Fruit fly (Drosophila melanogaster): Measurements from ENCODE around the gene SP1029.
A peak's percentile ranks its signal among the peaks of the same experiment; 100 is the strongest.

The SP1029 gene

DNA sequence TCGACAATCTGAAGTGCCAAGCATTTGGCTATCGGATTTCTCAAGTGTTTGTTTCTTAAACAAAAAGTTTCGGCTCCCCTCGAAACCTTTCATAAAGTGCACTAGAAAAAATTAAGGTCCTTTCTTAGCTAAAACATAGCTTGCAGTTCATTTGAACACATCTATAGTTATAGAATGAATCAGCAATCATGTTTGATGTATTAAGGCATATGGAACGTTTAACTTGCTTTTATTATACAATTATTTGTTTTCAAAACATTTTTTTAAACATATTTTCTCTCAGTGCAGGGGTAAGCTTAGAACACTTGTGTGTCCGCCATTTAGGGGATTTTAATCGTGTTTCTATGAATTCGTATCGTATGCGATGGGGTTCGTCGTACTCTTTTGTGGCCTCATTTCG is 24.3 kb upstream of the SP1029 start (continued):
- TF ChIP-seq pzg (GFP tag; optimal IDR thresholded peaks at IDR 0.05) (no peak), CG7745 (tag; optimal IDR thresholded peaks at IDR 0.05) (peak; percentile 36), ttk (GFP tag; IDR thresholded peaks at IDR 0.05) (peak; percentile 26; the same call in 1 of the 2 replicates), Nf-YA (GFP tag; IDR thresholded peaks at IDR 0.05) (peak; percentile 37; the same call in 1 of the 2 replicates), CG17829 (tag; optimal IDR thresholded peaks at IDR 0.05) (peak; percentile 88), CG17186 (GFP tag; optimal IDR thresholded peaks at IDR 0.05) (peak; percentile 0), mam (GFP tag; optimal IDR thresholded peaks at IDR 0.05) (peak; percentile 39), CG3995 (GFP tag; optimal IDR thresholded peaks at IDR 0.05) (no peak), CG14710 (tag; optimal IDR thresholded peaks at IDR 0.05) (peak; percentile 83), CG8478 (optimal IDR thresholded peaks at IDR 0.05) (no peak), Meics (GFP tag; optimal IDR thresholded peaks at IDR 0.05) (peak; percentile 25), lilli (GFP tag; optimal IDR thresholded peaks at IDR 0.05) (peak; percentile 50), CG17612 (GFP tag; IDR thresholded peaks at IDR 0.05) (no peak), CG9437 (GFP tag; optimal IDR thresholded peaks at IDR 0.05) (peak; percentile 44), CG14441 (GFP tag; IDR thresholded peaks at IDR 0.05) (peak; percentile 54; the same call in 1 of the 2 replicates), CoRest (tag; optimal IDR thresholded peaks at IDR 0.05) (peak; percentile 83), CG1233 (GFP tag; optimal IDR thresholded peaks at IDR 0.05) (peak; percentile 21), CG16863 (GFP tag; optimal IDR thresholded peaks at IDR 0.05) (peak; percentile 59), CG13775 (GFP tag; optimal IDR thresholded peaks at IDR 0.05) (peak; percentile 60), oc (tag; optimal IDR thresholded peaks at IDR 0.05) (peak; percentile 80), Side (GFP tag; optimal IDR thresholded peaks at IDR 0.05) (peak; percentile 26), Ssrp (tag; optimal IDR thresholded peaks at IDR 0.05) (peak; percentile 78), Deaf1 (tag; optimal IDR thresholded peaks at IDR 0.05) (peak; percentile 26), CG2712 (tag; optimal IDR thresholded peaks at IDR 0.05) (peak; percentile 83), CG30431 (GFP tag; optimal IDR thresholded peaks at IDR 0.05) (peak; percentile 66), run (tag; optimal IDR thresholded peaks at IDR 0.05) (no peak), Kr (GFP tag; optimal IDR thresholded peaks at IDR 0.05) (no peak), CG17328 (GFP tag; IDR thresholded peaks at IDR 0.05) (peak; percentile 77), CG31365 (tag; optimal IDR thresholded peaks at IDR 0.05) (no peak), CG3847 (GFP tag; IDR thresholded peaks at IDR 0.05) (no peak), CG16815 (GFP tag; optimal IDR thresholded peaks at IDR 0.05) (peak; percentile 56), B-H1 (GFP tag; IDR thresholded peaks at IDR 0.05) (0 out of 3 replicates have a peak, but pooled peaks have one; percentile 31), Oaz (GFP tag; IDR thresholded peaks at IDR 0.05) (no peak), CG12942 (GFP tag; optimal IDR thresholded peaks at IDR 0.05) (peak; percentile 35), Chrac-16 (GFP tag; optimal IDR thresholded peaks at IDR 0.05) (peak; percentile 48), CG30403 (GFP tag; optimal IDR thresholded peaks at IDR 0.05) (peak; percentile 57), CG8388 (GFP tag; optimal IDR thresholded peaks at IDR 0.05) (peak; percentile 63), CG2875 (GFP tag; optimal IDR thresholded peaks at IDR 0.05) (peak; percentile 47), bcd (GFP tag; optimal IDR thresholded peaks at IDR 0.05) (peak; percentile 36), CG13894 (tag; optimal IDR thresholded peaks at IDR 0.05) (no peak), scrt (GFP tag; optimal IDR thresholded peaks at IDR 0.05) (peak; percentile 33), chn (GFP tag; optimal IDR thresholded peaks at IDR 0.05) (peak; percentile 68), D19A (tag; optimal IDR thresholded peaks at IDR 0.05) (peak; percentile 64), CG6654 (GFP tag; optimal IDR thresholded peaks at IDR 0.05) (peak; percentile 21), chif (GFP tag; optimal IDR thresholded peaks at IDR 0.05) (peak; percentile 39 to 81), CG9727 (GFP tag; optimal IDR thresholded peaks at IDR 0.05) (peak; percentile 71), Mad (GFP tag; optimal IDR thresholded peaks at IDR 0.05) (peak; percentile 35), esg (GFP tag; conservative IDR thresholded peaks at IDR 0.05) (peak; percentile 47; the same call in 1 of the 2 replicates), CG13424 (tag; optimal IDR thresholded peaks at IDR 0.05) (peak; percentile 79), CG13123 (GFP tag; optimal IDR thresholded peaks at IDR 0.05) (peak; percentile 40), CG12744 (GFP tag; optimal IDR thresholded peaks at IDR 0.05) (peak; percentile 13)
